Fruit fly (Drosophila melanogaster) whole organism, wandering third instar larva: ENCODE measurements around the gene Dpy-30L2.

Experiments used
- GATAd ChIP-seq: sonication (Bioruptor generic); optimal IDR thresholded peaks from 2 replicates; lab custom pipeline; 2016; ENCODE audit warnings: missing biosample characterization, missing genetic modification characterization
- Hr78 ChIP-seq: fragments of >200 bp; optimal IDR thresholded peaks from 2 replicates; lab custom pipeline; 2017; ENCODE audit warnings: missing biosample characterization, missing genetic modification characterization
- Myc ChIP-seq: fragments of >200 bp; optimal IDR thresholded peaks from 2 replicates; lab custom pipeline; 2017
- dsf ChIP-seq: sonication (Bioruptor generic); optimal IDR thresholded peaks from 2 replicates; lab custom pipeline; 2016; ENCODE audit warnings: missing biosample characterization, missing genetic modification characterization, borderline replicate concordance
- ey ChIP-seq: fragments of 200-800 bp; sonication (Bioruptor generic); optimal IDR thresholded peaks from 2 replicates; lab custom pipeline; 2016; ENCODE audit warnings: missing biosample characterization, missing genetic modification characterization
- fru ChIP-seq: fragments of 200-800 bp; sonication (Bioruptor generic); optimal IDR thresholded peaks from 3 replicates; lab custom pipeline; 2016; ENCODE audit warnings: missing biosample characterization, mild to moderate bottlenecking, missing genetic modification characterization
- pan ChIP-seq: fragments of >200 bp; optimal IDR thresholded peaks from 2 replicates; lab custom pipeline; 2017

DNA sequence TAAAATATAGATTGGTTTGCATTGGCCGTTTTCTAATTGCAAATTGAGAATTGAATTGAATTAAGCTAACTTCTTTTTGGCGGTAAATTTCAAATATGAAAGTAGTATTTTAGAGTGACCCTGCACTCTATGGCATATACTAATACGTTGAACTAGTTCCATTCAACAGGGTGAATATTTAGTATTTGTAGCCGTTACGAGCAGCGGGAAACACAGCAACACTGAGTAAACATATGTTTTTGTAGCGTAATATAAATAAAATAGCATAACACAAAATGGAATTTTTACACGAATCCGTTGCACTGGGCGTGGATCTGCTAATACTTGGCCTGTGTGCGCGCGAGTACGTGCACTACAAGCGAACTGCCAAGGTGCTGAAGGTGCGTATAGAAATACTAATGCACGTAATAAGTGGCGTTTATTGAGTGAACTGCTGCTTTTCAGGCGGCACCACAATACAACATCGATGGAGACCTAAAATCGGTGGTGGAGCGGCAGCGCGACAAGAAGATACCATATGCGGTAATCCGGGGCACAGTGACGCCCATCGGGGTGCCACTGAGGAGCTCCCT, 26.2 kb downstream of the Dpy-30L2 start, which contains the start of gene Mul1:
- TF ChIP-seq GATAd (GFP tag; lab: Kevin White, UChicago) (no peak), ey (no peak), Hr78 (GFP tag; lab: Kevin White, UChicago) (no peak), pan (no peak), dsf (GFP tag; lab: Kevin White, UChicago) (no peak), fru (GFP tag; lab: Kevin White, UChicago) (no peak), Myc (no peak)
